Fruit fly (Drosophila melanogaster) whole organism, embryonic: ENCODE results near the gene Dis3l2.

Experiments used
- Ada2b ChIP-seq: fragments of 200-800 bp; sonication (Bioruptor generic); IDR thresholded peaks from 2 replicates; pipeline ENCODE4 v1.3.6; 2022; ENCODE audit warnings: missing biosample characterization, missing genetic modification characterization
- B-H1 ChIP-seq: fragments of 200-800 bp; sonication (Bioruptor generic); IDR thresholded peaks from 3 replicates; pipeline ENCODE4 v1.3.6; 2022; ENCODE audit warnings: missing biosample characterization, missing genetic modification characterization
- CG10147 ChIP-seq: fragments of 200-800 bp; sonication (Bioruptor generic); optimal IDR thresholded peaks from 2 replicates; lab custom pipeline; 2019; ENCODE audit warnings: missing biosample characterization, mild to moderate bottlenecking, missing genetic modification characterization, moderate library complexity
- CG10543 ChIP-seq: fragments of 200-800 bp; sonication (Bioruptor generic); optimal IDR thresholded peaks from 3 replicates; lab custom pipeline; 2017; ENCODE audit warnings: missing biosample characterization, mild to moderate bottlenecking, missing genetic modification characterization, moderate library complexity
- CG11504 ChIP-seq: fragments of 200-800 bp; sonication (Bioruptor generic); optimal IDR thresholded peaks from 3 replicates; lab custom pipeline; 2019; ENCODE audit warnings: missing biosample characterization, mild to moderate bottlenecking, missing genetic modification characterization, moderate library complexity
- CG11695 ChIP-seq: fragments of 200-800 bp; sonication (Bioruptor generic); IDR thresholded peaks from 3 replicates; pipeline ENCODE4 v1.3.6; 2022; ENCODE audit warnings: missing biosample characterization, missing genetic modification characterization
- CG14441 ChIP-seq: fragments of 200-800 bp; sonication (Bioruptor generic); IDR thresholded peaks from 2 replicates; pipeline ENCODE4 v1.3.6; 2022; ENCODE audit warnings: missing biosample characterization, missing genetic modification characterization
- CG14965 ChIP-seq: fragments of 200-800 bp; sonication (Bioruptor generic); optimal IDR thresholded peaks from 2 replicates; lab custom pipeline; 2016; ENCODE audit warnings: missing biosample characterization, missing genetic modification characterization, borderline replicate concordance
- CG16779 ChIP-seq: fragments of 200-800 bp; sonication (Bioruptor generic); IDR thresholded peaks from 2 replicates; pipeline ENCODE4 v1.3.6; 2022; ENCODE audit warnings: missing biosample characterization, missing genetic modification characterization
- CG17328 ChIP-seq: fragments of 200-800 bp; sonication (Bioruptor generic); IDR thresholded peaks from 2 replicates; pipeline ENCODE4 v1.3.6; 2022; ENCODE audit warnings: missing biosample characterization, missing genetic modification characterization
- CG17802 ChIP-seq: fragments of 200-800 bp; sonication (Bioruptor generic); optimal IDR thresholded peaks from 2 replicates; lab custom pipeline; 2018; ENCODE audit warnings: missing biosample characterization, mild to moderate bottlenecking, missing genetic modification characterization, moderate library complexity
- CG1832 ChIP-seq: fragments of 200-800 bp; sonication (Bioruptor generic); optimal IDR thresholded peaks from 2 replicates; lab custom pipeline; 2017; ENCODE audit warnings: missing biosample characterization, mild to moderate bottlenecking, missing genetic modification characterization, inconsistent platforms
- CG18764 ChIP-seq: fragments of 200-800 bp; sonication (Bioruptor generic); optimal IDR thresholded peaks from 3 replicates; lab custom pipeline; 2016; ENCODE audit warnings: missing biosample characterization, missing genetic modification characterization
- CG2875 ChIP-seq: fragments of 200-800 bp; sonication (Bioruptor generic); optimal IDR thresholded peaks from 2 replicates; lab custom pipeline; 2017; ENCODE audit warnings: missing biosample characterization, mild to moderate bottlenecking, missing genetic modification characterization, missing genetic modification reagents
- CG4404 ChIP-seq: fragments of 200-800 bp; sonication (Bioruptor generic); IDR thresholded peaks from 2 replicates; pipeline ENCODE4 v1.3.6; 2022; ENCODE audit warnings: missing biosample characterization, missing genetic modification characterization
- CHES-1-like ChIP-seq: fragments of 200-800 bp; sonication (Bioruptor generic); optimal IDR thresholded peaks from 2 replicates; lab custom pipeline; 2016; ENCODE audit warnings: missing biosample characterization, missing genetic modification characterization
- ERR ChIP-seq: fragments of 200-800 bp; sonication (Bioruptor generic); optimal IDR thresholded peaks from 2 replicates; lab custom pipeline; 2016; ENCODE audit warnings: missing biosample characterization, missing genetic modification characterization
- Fer3 ChIP-seq: fragments of 200-800 bp; sonication (Bioruptor generic); optimal IDR thresholded peaks from 2 replicates; lab custom pipeline; 2018; ENCODE audit warnings: missing biosample characterization, mild to moderate bottlenecking, missing genetic modification characterization, moderate library complexity
- Gug ChIP-seq: fragments of 200-800 bp; sonication (Bioruptor generic); IDR thresholded peaks from 4 replicates; pipeline ENCODE4 v1.3.6; 2022; ENCODE audit warnings: missing biosample characterization, missing genetic modification characterization
- Meics ChIP-seq: fragments of 200-800 bp; sonication (Bioruptor generic); optimal IDR thresholded peaks from 2 replicates; lab custom pipeline; 2017; ENCODE audit warnings: missing biosample characterization, mild to moderate bottlenecking, missing genetic modification characterization
- Myb ChIP-seq: fragments of 200-800 bp; sonication (Bioruptor generic); optimal IDR thresholded peaks from 2 replicates; lab custom pipeline; 2016; ENCODE audit warnings: missing biosample characterization, missing genetic modification characterization
- NK7.1 ChIP-seq: fragments of 200-800 bp; sonication (Bioruptor generic); optimal IDR thresholded peaks from 3 replicates; lab custom pipeline; 2016; ENCODE audit warnings: missing biosample characterization, missing genetic modification characterization
- Neu2 ChIP-seq: fragments of 200-800 bp; sonication (Bioruptor generic); optimal IDR thresholded peaks from 3 replicates; lab custom pipeline; 2016; ENCODE audit warnings: missing biosample characterization, missing genetic modification characterization, borderline replicate concordance
- Optix ChIP-seq: fragments of 200-800 bp; sonication (Bioruptor generic); IDR thresholded peaks from 3 replicates; pipeline ENCODE4 v1.3.6; 2022; ENCODE audit warnings: missing biosample characterization, missing genetic modification characterization
- Rfx ChIP-seq: fragments of 200-800 bp; sonication (Bioruptor generic); IDR thresholded peaks from 2 replicates; pipeline ENCODE4 v1.3.6; 2022; ENCODE audit warnings: missing biosample characterization, missing genetic modification characterization
- Rx ChIP-seq: fragments of 200-800 bp; sonication (Bioruptor generic); IDR thresholded peaks from 2 replicates; pipeline ENCODE4 v1.3.6; 2022; ENCODE audit warnings: missing biosample characterization, missing genetic modification characterization
- Sin3A ChIP-seq: fragments of >200 bp; optimal IDR thresholded peaks from 2 replicates; lab custom pipeline; 2018
- Xbp1 ChIP-seq: fragments of 200-800 bp; sonication (Bioruptor generic); optimal IDR thresholded peaks from 3 replicates; lab custom pipeline; 2016; ENCODE audit warnings: missing biosample characterization, mild to moderate bottlenecking, missing genetic modification characterization
- chn ChIP-seq: fragments of 200-800 bp; sonication (Bioruptor generic); optimal IDR thresholded peaks from 2 replicates; lab custom pipeline; 2016; ENCODE audit warnings: missing biosample characterization, missing genetic modification characterization
- corto ChIP-seq: fragments of 200-800 bp; sonication (Bioruptor generic); optimal IDR thresholded peaks from 2 replicates; lab custom pipeline; 2016; ENCODE audit warnings: missing biosample characterization, mild to moderate bottlenecking, missing genetic modification characterization, moderate library complexity
- da ChIP-seq: fragments of 200-800 bp; sonication (Bioruptor generic); optimal IDR thresholded peaks from 2 replicates; lab custom pipeline; 2016; ENCODE audit warnings: missing biosample characterization, missing genetic modification characterization
- gcm ChIP-seq: fragments of 200-800 bp; sonication (Bioruptor generic); optimal IDR thresholded peaks from 2 replicates; lab custom pipeline; 2019; ENCODE audit warnings: missing biosample characterization, mild to moderate bottlenecking, missing genetic modification characterization, moderate library complexity
- gcm2 ChIP-seq: fragments of 200-800 bp; sonication (Bioruptor generic); optimal IDR thresholded peaks from 2 replicates; lab custom pipeline; 2016; ENCODE audit warnings: missing biosample characterization, missing genetic modification characterization
- ham ChIP-seq: fragments of 200-800 bp; sonication (Bioruptor generic); IDR thresholded peaks from 2 replicates; pipeline ENCODE4 v1.3.6; 2022; ENCODE audit warnings: missing biosample characterization, missing genetic modification characterization
- inv ChIP-seq: fragments of 200-800 bp; sonication (Bioruptor generic); IDR thresholded peaks from 2 replicates; pipeline ENCODE4 v1.3.6; 2022; ENCODE audit warnings: missing biosample characterization, missing genetic modification characterization; ENCODE audit not compliant: partially characterized antibody
- knrl ChIP-seq: fragments of 200-800 bp; sonication (Bioruptor generic); IDR thresholded peaks from 3 replicates; pipeline ENCODE4 v1.3.6; 2022; ENCODE audit warnings: missing biosample characterization, missing genetic modification characterization; ENCODE audit not compliant: partially characterized antibody
- maf-S ChIP-seq: fragments of 200-800 bp; sonication (Bioruptor generic); optimal IDR thresholded peaks from 2 replicates; lab custom pipeline; 2016; ENCODE audit warnings: missing biosample characterization, missing genetic modification characterization
- oc ChIP-seq: fragments of 200-800 bp; sonication (Bioruptor generic); optimal IDR thresholded peaks from 2 replicates; lab custom pipeline; 2018; ENCODE audit warnings: missing biosample characterization, mild to moderate bottlenecking, missing genetic modification characterization, moderate library complexity
- pnt ChIP-seq: fragments of 200-800 bp; sonication (Bioruptor generic); optimal IDR thresholded peaks from 3 replicates; lab custom pipeline; 2016; ENCODE audit warnings: missing biosample characterization, missing genetic modification characterization
- prd ChIP-seq, 3 experiments: fragments of >200 bp in 2 of 3; fragments of 200-800 bp in 1 of 3; sonication (Bioruptor generic) in 1 of 3; optimal IDR thresholded peaks in 2 of 3; IDR thresholded peaks in 1 of 3; 2 replicates in 2 of 3; 3 replicates in 1 of 3; pipeline versions ENCODE4 v1.3.6 to Lab custom; 2017 to 2022; ENCODE audit warnings: missing biosample characterization in 1 of 3, missing genetic modification characterization in 1 of 3
- schlank ChIP-seq: fragments of 200-800 bp; sonication (Bioruptor generic); optimal IDR thresholded peaks from 2 replicates; lab custom pipeline; 2018; ENCODE audit warnings: missing biosample characterization, mild to moderate bottlenecking, missing genetic modification characterization
- sd ChIP-seq: fragments of 200-800 bp; sonication (Bioruptor generic); optimal IDR thresholded peaks from 3 replicates; lab custom pipeline; 2018; ENCODE audit warnings: missing biosample characterization, mild to moderate bottlenecking, missing genetic modification characterization, moderate library complexity
- sqz ChIP-seq: fragments of 200-800 bp; sonication (Bioruptor generic); optimal IDR thresholded peaks from 3 replicates; lab custom pipeline; 2018; ENCODE audit warnings: missing biosample characterization, mild to moderate bottlenecking, missing genetic modification characterization
- sr ChIP-seq: fragments of 200-800 bp; sonication (Bioruptor generic); IDR thresholded peaks from 3 replicates; pipeline ENCODE4 v1.3.6; 2022; ENCODE audit warnings: missing biosample characterization, missing genetic modification characterization
- stc ChIP-seq: fragments of 200-800 bp; sonication (Bioruptor generic); IDR thresholded peaks from 2 replicates; pipeline ENCODE4 v1.3.6; 2022; ENCODE audit warnings: missing biosample characterization, missing genetic modification characterization
- tgo ChIP-seq: fragments of 200-800 bp; sonication (Bioruptor generic); IDR thresholded peaks from 3 replicates; pipeline ENCODE4 v1.3.6; 2022; ENCODE audit warnings: missing biosample characterization, missing genetic modification characterization
- wdn ChIP-seq: fragments of 200-800 bp; sonication (Bioruptor generic); IDR thresholded peaks from 2 replicates; pipeline ENCODE4 v1.3.6; 2022; ENCODE audit warnings: missing biosample characterization, missing genetic modification characterization
- zfh1 ChIP-seq: fragments of 200-800 bp; sonication (Bioruptor generic); IDR thresholded peaks from 3 replicates; pipeline ENCODE4 v1.3.6; 2022; ENCODE audit warnings: missing biosample characterization, missing genetic modification characterization

The Dis3l2 gene

dm6 chr3L:257618-258475 is 45.3 kb downstream of the Dis3l2 start, which contains the start of the genes DIP2 and wac (continued):
- peak; percentile 84 for TF ChIP-seq inv (GFP tag; lab: Robert Waterston, UW)
- TF ChIP-seq CG14441, result peak; percentile 62
- TF ChIP-seq Myb (GFP tag; lab: Kevin White, UChicago), result peak; percentile 81
- TF ChIP-seq wdn (GFP tag; lab: Robert Waterston, UW), result peak; percentile 61
- TF ChIP-seq CG18764 (GFP tag; lab: Kevin White, UChicago), result peak; percentile 74
- peak; percentile 30 for TF ChIP-seq corto (GFP tag; lab: Kevin White, UChicago)
- peak; percentile 51 for TF ChIP-seq CG2875 (GFP tag; lab: Kevin White, UChicago)
- TF ChIP-seq Gug (GFP tag; lab: Robert Waterston, UW), result peak; percentile 93
- no peak for TF ChIP-seq Meics (GFP tag; lab: Kevin White, UChicago)
- peak; percentile 49 for TF ChIP-seq CG4404 (GFP tag; lab: Robert Waterston, UW)
- TF ChIP-seq oc (tag; lab: Kevin White, UChicago), result peak; percentile 89
- peak; percentile 28 for TF ChIP-seq CG10147
- peak; percentile 83 for TF ChIP-seq chn (GFP tag; lab: Kevin White, UChicago)
- peak; percentile 71 for TF ChIP-seq CG16779 (GFP tag; lab: Robert Waterston, UW)
- TF ChIP-seq Rfx, result peak; percentile 92
- peak; percentile 62 for TF ChIP-seq gcm2 (GFP tag; lab: Kevin White, UChicago)
- 0 out of 3 replicates have a peak, but pooled peaks have one; percentile 17 for TF ChIP-seq B-H1 (GFP tag; lab: Robert Waterston, UW)
- peak; percentile 69 for TF ChIP-seq CHES-1-like (GFP tag; lab: Kevin White, UChicago)
- TF ChIP-seq gcm, result peak; percentile 33
- peak; percentile 54; the same call in 2 of the 3 replicates for TF ChIP-seq Optix (GFP tag; lab: Robert Waterston, UW)
- peak; percentile 78 for TF ChIP-seq CG10543 (GFP tag; lab: Kevin White, UChicago)
- TF ChIP-seq prd (optimal IDR thresholded peaks at IDR 0.05; lab: Kevin White, UChicago), result no peak
- TF ChIP-seq prd (GFP tag; IDR thresholded peaks at IDR 0.05; lab: Robert Waterston, UW), result peak; percentile 76; the same call in 2 of the 3 replicates
- TF ChIP-seq Ada2b (GFP tag; lab: Robert Waterston, UW), result peak; percentile 64; the same call in 1 of the 2 replicates
- TF ChIP-seq CG14965, result no peak
- no peak for TF ChIP-seq CG1832 (GFP tag; lab: Kevin White, UChicago)
- TF ChIP-seq Fer3 (tag; lab: Kevin White, UChicago), result peak; percentile 65
- TF ChIP-seq sr, result 0 out of 3 replicates have a peak, but pooled peaks have one; percentile 5
- TF ChIP-seq ERR (GFP tag; lab: Kevin White, UChicago), result peak; percentile 72
- TF ChIP-seq CG11695 (GFP tag; lab: Robert Waterston, UW), result no peak
- TF ChIP-seq sqz (GFP tag; lab: Kevin White, UChicago), result no peak
- TF ChIP-seq CG17802 (tag; lab: Kevin White, UChicago), result peak; percentile 29
- peak; percentile 71 for TF ChIP-seq tgo (GFP tag; lab: Robert Waterston, UW)
- TF ChIP-seq stc (GFP tag; lab: Robert Waterston, UW), result peak; percentile 45
- TF ChIP-seq zfh1, result peak; percentile 85
- peak; percentile 67 for TF ChIP-seq NK7.1 (GFP tag; lab: Kevin White, UChicago)
- TF ChIP-seq Sin3A, result peak; percentile 89
- TF ChIP-seq schlank, result peak; percentile 53
- peak; percentile 22 for TF ChIP-seq Neu2 (GFP tag; lab: Kevin White, UChicago)
- peak; percentile 25 for TF ChIP-seq sd (tag; lab: Kevin White, UChicago)
- peak; percentile 75 for TF ChIP-seq pnt
- peak; percentile 69 for TF ChIP-seq da
- peak; percentile 90 for TF ChIP-seq knrl (GFP tag; lab: Robert Waterston, UW)
- TF ChIP-seq Rx (GFP tag; lab: Robert Waterston, UW), result peak; percentile 34
- peak; percentile 64 for TF ChIP-seq maf-S (GFP tag; lab: Kevin White, UChicago)
- peak; percentile 14; the same call in 1 of the 2 replicates for TF ChIP-seq ham (GFP tag; lab: Robert Waterston, UW)
- peak; percentile 88 for TF ChIP-seq Xbp1 (GFP tag; lab: Kevin White, UChicago)
- TF ChIP-seq CG17328 (GFP tag; lab: Robert Waterston, UW), result peak; percentile 68
- no peak for TF ChIP-seq CG11504
